Fruit fly (Drosophila melanogaster): ENCODE measurements around the gene bc10.
A peak's percentile ranks its signal among the peaks of the same experiment; 100 is the strongest.

The bc10 gene

DNA sequence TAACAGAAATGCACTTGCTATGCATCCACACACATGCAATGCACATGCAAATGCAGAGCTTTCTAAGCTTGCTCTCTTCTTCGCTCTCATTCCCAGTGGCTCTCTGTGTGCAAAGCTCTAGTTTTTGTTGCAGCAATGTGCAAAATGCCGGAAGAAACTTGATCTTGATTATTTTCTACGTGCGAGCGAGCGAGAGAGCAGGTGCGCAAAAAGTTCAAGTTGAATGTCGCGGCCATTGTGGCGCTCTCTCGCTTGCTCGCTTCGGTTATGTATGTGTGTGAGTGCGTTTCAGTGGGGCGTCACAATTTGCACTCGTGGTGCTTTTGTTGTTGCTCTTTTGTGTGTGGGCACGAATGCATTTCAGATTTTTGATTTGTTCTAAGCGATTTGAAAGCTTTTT lies 45.6 kb downstream of the bc10 start (continued):
- TF ChIP-seq tup (GFP tag; optimal IDR thresholded peaks at IDR 0.05), result no peak
- TF ChIP-seq bsh (GFP tag; optimal IDR thresholded peaks at IDR 0.05), result no peak
- peak; percentile 5 to 49 for TF ChIP-seq Trl (optimal IDR thresholded peaks at IDR 0.05)
- no peak for TF ChIP-seq Trl (GFP tag; optimal IDR thresholded peaks at IDR 0.05)
- no peak for TF ChIP-seq CG7372 (GFP tag; IDR thresholded peaks at IDR 0.05)
- peak; percentile 16 for TF ChIP-seq Blimp-1 (GFP tag; optimal IDR thresholded peaks at IDR 0.05)
- TF ChIP-seq vnd (GFP tag; IDR thresholded peaks at IDR 0.05; ENCODE audit: partially characterized antibody), result no peak
- TF ChIP-seq sd (tag; optimal IDR thresholded peaks at IDR 0.05), result peak; percentile 49
- no peak for TF ChIP-seq CG14860 (GFP tag; IDR thresholded peaks at IDR 0.05; ENCODE audit: partially characterized antibody)
- TF ChIP-seq CG1529 (GFP tag; optimal IDR thresholded peaks at IDR 0.05), result no peak
- peak; percentile 13 for TF ChIP-seq oc (tag; optimal IDR thresholded peaks at IDR 0.05)
- no peak for TF ChIP-seq br (optimal IDR thresholded peaks at IDR 0.05)
- no peak for TF ChIP-seq CG4707 (GFP tag; optimal IDR thresholded peaks at IDR 0.05)
- no peak for TF ChIP-seq Opbp (GFP tag; IDR thresholded peaks at IDR 0.05; ENCODE audit: partially characterized antibody)
- peak; percentile 37 for TF ChIP-seq cg (GFP tag; optimal IDR thresholded peaks at IDR 0.05)
- no peak for TF ChIP-seq prd (optimal IDR thresholded peaks at IDR 0.05)
- no peak for TF ChIP-seq prd (GFP tag; IDR thresholded peaks at IDR 0.05)
- TF ChIP-seq CG31224 (GFP tag; IDR thresholded peaks at IDR 0.05), result no peak
- no peak for TF ChIP-seq eve (GFP tag; optimal IDR thresholded peaks at IDR 0.05)
- no peak for TF ChIP-seq CG9876 (GFP tag; optimal IDR thresholded peaks at IDR 0.05)
- TF ChIP-seq Eip74EF (GFP tag; optimal IDR thresholded peaks at IDR 0.05), result peak in 1 of 2 experiments; percentile 84
- TF ChIP-seq CG7745 (tag; optimal IDR thresholded peaks at IDR 0.05), result no peak
- no peak for TF ChIP-seq ken (GFP tag; IDR thresholded peaks at IDR 0.05)
- TF ChIP-seq B-H1 (GFP tag; IDR thresholded peaks at IDR 0.05), result no peak
- TF ChIP-seq rib (GFP tag; IDR thresholded peaks at IDR 0.05), result peak; percentile 36; the same call in 1 of the 2 replicates
- TF ChIP-seq slbo (GFP tag; IDR thresholded peaks at IDR 0.05), result no peak
- TF ChIP-seq ab (GFP tag; optimal IDR thresholded peaks at IDR 0.05), result no peak
- peak; percentile 58; the same call in 1 of the 4 replicates for TF ChIP-seq chinmo (GFP tag; IDR thresholded peaks at IDR 0.05; ENCODE audit: partially characterized antibody)

DNA sequence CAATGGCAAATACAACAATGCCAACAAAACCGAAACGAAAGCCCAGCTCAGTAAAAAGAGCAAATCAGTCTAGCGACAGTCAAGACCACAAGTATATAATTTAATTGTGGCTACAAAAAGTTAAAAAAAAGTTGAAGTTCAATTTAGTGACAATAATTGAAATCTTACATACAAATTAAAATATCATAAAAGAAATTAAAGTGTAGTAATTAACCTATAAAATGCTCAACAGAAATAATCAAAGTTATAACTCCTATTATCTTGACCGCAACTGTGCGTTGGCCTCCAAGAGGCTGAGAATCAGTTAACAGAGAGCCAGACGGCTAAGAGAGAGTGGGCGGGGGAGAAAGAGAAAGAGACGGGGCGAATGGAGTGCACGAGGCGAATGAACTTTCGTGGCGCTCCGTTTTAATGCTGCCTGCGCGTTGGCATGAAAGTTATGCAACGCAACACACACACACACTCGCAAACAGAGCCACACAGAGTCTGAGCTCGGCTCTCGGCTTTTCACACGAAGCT lies 46.8 kb downstream of the bc10 start:
- TF ChIP-seq CG32772 (GFP tag; IDR thresholded peaks at IDR 0.05), result peak; percentile 43; the same call in 1 of the 2 replicates
- peak; percentile 74 for TF ChIP-seq bcd (GFP tag; optimal IDR thresholded peaks at IDR 0.05)
- no peak for TF ChIP-seq dati (GFP tag; IDR thresholded peaks at IDR 0.05)
- TF ChIP-seq esg (GFP tag; conservative IDR thresholded peaks at IDR 0.05), result peak; percentile 77
- no peak for TF ChIP-seq Poxn (GFP tag; IDR thresholded peaks at IDR 0.05)
- no peak for TF ChIP-seq CG33213 (GFP tag; optimal IDR thresholded peaks at IDR 0.05)
- TF ChIP-seq CG10209 (GFP tag; optimal IDR thresholded peaks at IDR 0.05), result peak; percentile 65
- TF ChIP-seq luna (GFP tag; optimal IDR thresholded peaks at IDR 0.05), result no peak
- 0 out of 2 replicates have a peak, but pooled peaks have one; percentile 7 for TF ChIP-seq CG9932 (GFP tag; IDR thresholded peaks at IDR 0.05)
- no peak for TF ChIP-seq HmgD (GFP tag; optimal IDR thresholded peaks at IDR 0.05)
- no peak for TF ChIP-seq hth (optimal IDR thresholded peaks at IDR 0.05)
- no peak for TF ChIP-seq rib (GFP tag; IDR thresholded peaks at IDR 0.05)
- TF ChIP-seq CG8290 (GFP tag; optimal IDR thresholded peaks at IDR 0.05), result no peak
- TF ChIP-seq CG8290 (tag; optimal IDR thresholded peaks at IDR 0.05), result peak in 1 of 2 experiments; percentile 19
- peak; percentile 88 for TF ChIP-seq trem (tag; optimal IDR thresholded peaks at IDR 0.05)
- peak; percentile 63 for TF ChIP-seq Vsx1 (GFP tag; optimal IDR thresholded peaks at IDR 0.05)
- peak; percentile 46 for TF ChIP-seq CG10462 (GFP tag; optimal IDR thresholded peaks at IDR 0.05)
- TF ChIP-seq gem (tag; optimal IDR thresholded peaks at IDR 0.05), result peak; percentile 93
- TF ChIP-seq jumu (GFP tag; optimal IDR thresholded peaks at IDR 0.05), result peak; percentile 50
- TF ChIP-seq CG11504 (tag; optimal IDR thresholded peaks at IDR 0.05), result peak; percentile 91
- TF ChIP-seq Dad (GFP tag; optimal IDR thresholded peaks at IDR 0.05), result peak; percentile 41
- TF ChIP-seq CG7745 (tag; optimal IDR thresholded peaks at IDR 0.05), result peak; percentile 71
- peak; percentile 38 for TF ChIP-seq Side (GFP tag; optimal IDR thresholded peaks at IDR 0.05)
- 0 out of 2 replicates have a peak, but pooled peaks have one; percentile 10 for TF ChIP-seq Doc2 (GFP tag; IDR thresholded peaks at IDR 0.05)
- TF ChIP-seq lov (optimal IDR thresholded peaks at IDR 0.05), result no peak
- TF ChIP-seq lov (GFP tag; IDR thresholded peaks at IDR 0.05), result 0 out of 3 replicates have a peak, but pooled peaks have one; percentile 76
